Fruit fly (Drosophila melanogaster) whole organism, embryonic: Measurements from ENCODE around the gene NimC3.

Experiments used
- CG11560 ChIP-seq: fragments of 200-800 bp; sonication (Bioruptor generic); IDR thresholded peaks from 3 replicates; pipeline ENCODE4 v1.3.6; 2022; ENCODE audit warnings: missing biosample characterization, missing genetic modification characterization
- CG12155 ChIP-seq: fragments of 200-800 bp; sonication (Bioruptor generic); optimal IDR thresholded peaks from 3 replicates; lab custom pipeline; 2016; ENCODE audit warnings: missing biosample characterization, missing genetic modification characterization
- CG14050 ChIP-seq: fragments of 200-800 bp; sonication (Bioruptor generic); IDR thresholded peaks from 3 replicates; pipeline ENCODE4 v1.3.6; 2022; ENCODE audit warnings: missing biosample characterization, missing genetic modification characterization
- CG15696 ChIP-seq: fragments of 200-800 bp; sonication (Bioruptor generic); optimal IDR thresholded peaks from 2 replicates; lab custom pipeline; 2019; ENCODE audit warnings: missing biosample characterization, mild to moderate bottlenecking, missing genetic modification characterization, moderate library complexity
- CG17186 ChIP-seq: fragments of 200-800 bp; sonication (Bioruptor generic); optimal IDR thresholded peaks from 3 replicates; lab custom pipeline; 2017; ENCODE audit warnings: missing biosample characterization, missing genetic modification reagents, missing genetic modification characterization
- CG17328 ChIP-seq: fragments of 200-800 bp; sonication (Bioruptor generic); IDR thresholded peaks from 2 replicates; pipeline ENCODE4 v1.3.6; 2022; ENCODE audit warnings: missing biosample characterization, missing genetic modification characterization
- CG18262 ChIP-seq: fragments of 200-800 bp; optimal IDR thresholded peaks from 3 replicates; lab custom pipeline; 2019; ENCODE audit warnings: missing biosample characterization, mild to moderate bottlenecking, missing genetic modification characterization, moderate library complexity
- CG18599 ChIP-seq: fragments of 200-800 bp; sonication (Bioruptor generic); optimal IDR thresholded peaks from 3 replicates; lab custom pipeline; 2017; ENCODE audit warnings: missing biosample characterization, missing genetic modification characterization, mild to moderate bottlenecking, moderate library complexity, missing genetic modification reagents
- CG2889 ChIP-seq: fragments of 200-800 bp; sonication (Bioruptor generic); IDR thresholded peaks from 3 replicates; pipeline ENCODE4 v1.3.6; 2022; ENCODE audit warnings: missing biosample characterization, missing genetic modification characterization
- CG31365 ChIP-seq: fragments of 200-800 bp; sonication (Bioruptor generic); optimal IDR thresholded peaks from 2 replicates; lab custom pipeline; 2018; ENCODE audit warnings: missing biosample characterization, mild to moderate bottlenecking, missing genetic modification characterization
- CG4360 ChIP-seq: fragments of 200-800 bp; sonication (Bioruptor generic); IDR thresholded peaks from 2 replicates; pipeline ENCODE4 v1.3.6; 2022; ENCODE audit warnings: missing biosample characterization, missing genetic modification characterization
- CG5180 ChIP-seq: fragments of 200-800 bp; sonication (Bioruptor generic); optimal IDR thresholded peaks from 3 replicates; lab custom pipeline; 2017; ENCODE audit warnings: missing biosample characterization, missing genetic modification characterization, mild to moderate bottlenecking, moderate library complexity, missing genetic modification reagents
- CG6813 ChIP-seq: fragments of 200-800 bp; sonication (Bioruptor generic); optimal IDR thresholded peaks from 2 replicates; lab custom pipeline; 2017; ENCODE audit warnings: missing biosample characterization, missing genetic modification characterization, mild to moderate bottlenecking, moderate library complexity, missing genetic modification reagents
- CG7271 ChIP-seq: fragments of 200-800 bp; sonication (Bioruptor generic); optimal IDR thresholded peaks from 2 replicates; lab custom pipeline; 2018; ENCODE audit warnings: missing biosample characterization, mild to moderate bottlenecking, missing genetic modification characterization, moderate library complexity
- CG7372 ChIP-seq: fragments of 200-800 bp; sonication (Bioruptor generic); IDR thresholded peaks from 2 replicates; pipeline ENCODE4 v1.3.6; 2022; ENCODE audit warnings: missing biosample characterization, missing genetic modification characterization
- CG8281 ChIP-seq: fragments of 200-800 bp; sonication (Bioruptor generic); optimal IDR thresholded peaks from 2 replicates; lab custom pipeline; 2018; ENCODE audit warnings: missing biosample characterization, mild to moderate bottlenecking, missing genetic modification characterization, moderate library complexity
- D19B ChIP-seq: fragments of 200-800 bp; sonication (Bioruptor generic); optimal IDR thresholded peaks from 2 replicates; lab custom pipeline; 2017; ENCODE audit warnings: missing biosample characterization, mild to moderate bottlenecking, missing genetic modification characterization
- Elba2 ChIP-seq: fragments of 200-800 bp; sonication (Bioruptor generic); optimal IDR thresholded peaks from 3 replicates; lab custom pipeline; 2016; ENCODE audit warnings: missing biosample characterization, missing genetic modification characterization
- Fer2 ChIP-seq: fragments of 200-800 bp; sonication (Bioruptor generic); optimal IDR thresholded peaks from 2 replicates; lab custom pipeline; 2018; ENCODE audit warnings: missing biosample characterization, mild to moderate bottlenecking, missing genetic modification characterization, moderate library complexity
- GATAe ChIP-seq: fragments of 200-800 bp; sonication (Bioruptor generic); conservative IDR thresholded peaks from 2 replicates; pipeline ENCODE4 v1.3.6; 2022; ENCODE audit warnings: missing biosample characterization, missing genetic modification characterization
- Kr ChIP-seq: fragments of 200-800 bp; sonication (Bioruptor generic); optimal IDR thresholded peaks from 2 replicates; lab custom pipeline; 2017; ENCODE audit warnings: missing biosample characterization, mild to moderate bottlenecking, missing genetic modification characterization
- Mes4 ChIP-seq: fragments of 200-800 bp; sonication (Bioruptor generic); optimal IDR thresholded peaks from 2 replicates; lab custom pipeline; 2016; ENCODE audit warnings: missing biosample characterization, missing genetic modification characterization
- Oli ChIP-seq: fragments of 200-800 bp; sonication (Bioruptor generic); optimal IDR thresholded peaks from 2 replicates; lab custom pipeline; 2018; ENCODE audit warnings: missing biosample characterization, mild to moderate bottlenecking, missing genetic modification characterization, moderate library complexity
- Spps ChIP-seq: fragments of 200-800 bp; sonication (Bioruptor generic); optimal IDR thresholded peaks from 2 replicates; lab custom pipeline; 2018; ENCODE audit warnings: missing biosample characterization, mild to moderate bottlenecking, missing genetic modification characterization
- Sry-δ ChIP-seq: fragments of 200-800 bp; sonication (Bioruptor generic); optimal IDR thresholded peaks from 2 replicates; lab custom pipeline; 2016; ENCODE audit warnings: missing biosample characterization, missing genetic modification characterization
- Stat92E ChIP-seq, 3 experiments: fragments of >200 bp in 2 of 3; fragments of 200-800 bp in 1 of 3; sonication (Bioruptor generic) in 1 of 3; optimal IDR thresholded peaks; 2 replicates each; lab custom pipeline; 2017 to 2019; ENCODE audit warnings: missing biosample characterization in 3 of 3, missing genetic modification characterization in 3 of 3, mild to moderate bottlenecking in 1 of 3, moderate library complexity in 1 of 3
- Usf ChIP-seq: fragments of 200-800 bp; sonication (Bioruptor generic); optimal IDR thresholded peaks from 2 replicates; lab custom pipeline; 2017; ENCODE audit warnings: missing genotype, missing biosample characterization, missing genetic modification characterization
- ac ChIP-seq: fragments of 200-800 bp; sonication (Bioruptor generic); optimal IDR thresholded peaks from 3 replicates; lab custom pipeline; 2017; ENCODE audit warnings: missing biosample characterization, mild to moderate bottlenecking, missing genetic modification characterization
- az2 ChIP-seq: fragments of 200-800 bp; sonication (Bioruptor generic); optimal IDR thresholded peaks from 3 replicates; lab custom pipeline; 2016; ENCODE audit warnings: missing biosample characterization, missing genetic modification characterization
- chinmo ChIP-seq: fragments of 200-800 bp; sonication (Bioruptor generic); IDR thresholded peaks from 4 replicates; pipeline ENCODE4 v1.3.6; 2022; ENCODE audit warnings: missing biosample characterization, missing genetic modification characterization; ENCODE audit not compliant: partially characterized antibody
- chm ChIP-seq: fragments of 200-800 bp; sonication (Bioruptor generic); IDR thresholded peaks from 2 replicates; pipeline ENCODE4 v1.3.6; 2022; ENCODE audit warnings: missing biosample characterization, missing genetic modification characterization
- corto ChIP-seq: fragments of 200-800 bp; sonication (Bioruptor generic); optimal IDR thresholded peaks from 2 replicates; lab custom pipeline; 2016; ENCODE audit warnings: missing biosample characterization, mild to moderate bottlenecking, missing genetic modification characterization, moderate library complexity
- dmrt11E ChIP-seq: fragments of 200-800 bp; sonication (Bioruptor generic); optimal IDR thresholded peaks from 3 replicates; lab custom pipeline; 2018; ENCODE audit warnings: missing biosample characterization, mild to moderate bottlenecking, missing genetic modification characterization, moderate library complexity
- exex ChIP-seq: fragments of 200-800 bp; sonication (Bioruptor generic); optimal IDR thresholded peaks from 4 replicates; lab custom pipeline; 2018; ENCODE audit warnings: missing biosample characterization, mild to moderate bottlenecking, missing genetic modification characterization, moderate library complexity
- ftz-f1 ChIP-seq: fragments of 200-800 bp; sonication (Bioruptor generic); optimal IDR thresholded peaks from 2 replicates; lab custom pipeline; 2016; ENCODE audit warnings: missing biosample characterization, missing genetic modification characterization
- gfzf ChIP-seq: fragments of 200-800 bp; sonication (Bioruptor generic); optimal IDR thresholded peaks from 2 replicates; lab custom pipeline; 2016; ENCODE audit warnings: missing biosample characterization, mild to moderate bottlenecking, missing genetic modification characterization, moderate library complexity
- gsb ChIP-seq: fragments of 200-800 bp; sonication (Bioruptor generic); IDR thresholded peaks from 2 replicates; pipeline ENCODE4 v1.3.6; 2022; ENCODE audit warnings: missing biosample characterization, missing genetic modification characterization
- hbn ChIP-seq: fragments of 200-800 bp; sonication (Bioruptor generic); IDR thresholded peaks from 2 replicates; pipeline ENCODE4 v1.3.6; 2022; ENCODE audit warnings: missing biosample characterization, missing genetic modification characterization; ENCODE audit not compliant: partially characterized antibody
- jigr1 ChIP-seq: fragments of 200-800 bp; sonication (Bioruptor generic); IDR thresholded peaks from 3 replicates; pipeline ENCODE4 v1.3.6; 2022; ENCODE audit warnings: missing biosample characterization, missing genetic modification characterization
- mam ChIP-seq: fragments of 200-800 bp; sonication (Bioruptor generic); optimal IDR thresholded peaks from 3 replicates; lab custom pipeline; 2016; ENCODE audit warnings: missing biosample characterization, missing genetic modification characterization
- odd ChIP-seq: fragments of 200-800 bp; sonication (Bioruptor generic); optimal IDR thresholded peaks from 2 replicates; lab custom pipeline; 2017; ENCODE audit warnings: missing biosample characterization, mild to moderate bottlenecking, missing genetic modification characterization
- run ChIP-seq: fragments of 200-800 bp; sonication (Bioruptor generic); optimal IDR thresholded peaks from 3 replicates; lab custom pipeline; 2018; ENCODE audit warnings: missing biosample characterization, mild to moderate bottlenecking, missing genetic modification characterization
- salm ChIP-seq: fragments of 200-800 bp; sonication (Bioruptor generic); optimal IDR thresholded peaks from 2 replicates; lab custom pipeline; 2018; ENCODE audit warnings: missing biosample characterization, mild to moderate bottlenecking, missing genetic modification characterization
- tin ChIP-seq: fragments of 200-800 bp; sonication (Bioruptor generic); optimal IDR thresholded peaks from 3 replicates; lab custom pipeline; 2016; ENCODE audit warnings: missing biosample characterization, missing genetic modification characterization
- twi ChIP-seq: fragments of 200-800 bp; optimal IDR thresholded peaks from 2 replicates; lab custom pipeline; 2019; ENCODE audit warnings: missing biosample characterization, mild to moderate bottlenecking, missing genetic modification characterization, moderate library complexity
- tx ChIP-seq: fragments of 200-800 bp; sonication (Bioruptor generic); optimal IDR thresholded peaks from 2 replicates; lab custom pipeline; 2016; ENCODE audit warnings: missing biosample characterization, missing genetic modification characterization
- zf30C ChIP-seq: fragments of 200-800 bp; sonication (Bioruptor generic); optimal IDR thresholded peaks from 3 replicates; lab custom pipeline; 2018; ENCODE audit warnings: missing biosample characterization, mild to moderate bottlenecking, missing genetic modification characterization
- zfh1 ChIP-seq: fragments of 200-800 bp; sonication (Bioruptor generic); IDR thresholded peaks from 3 replicates; pipeline ENCODE4 v1.3.6; 2022; ENCODE audit warnings: missing biosample characterization, missing genetic modification characterization

The NimC3 gene

DNA sequence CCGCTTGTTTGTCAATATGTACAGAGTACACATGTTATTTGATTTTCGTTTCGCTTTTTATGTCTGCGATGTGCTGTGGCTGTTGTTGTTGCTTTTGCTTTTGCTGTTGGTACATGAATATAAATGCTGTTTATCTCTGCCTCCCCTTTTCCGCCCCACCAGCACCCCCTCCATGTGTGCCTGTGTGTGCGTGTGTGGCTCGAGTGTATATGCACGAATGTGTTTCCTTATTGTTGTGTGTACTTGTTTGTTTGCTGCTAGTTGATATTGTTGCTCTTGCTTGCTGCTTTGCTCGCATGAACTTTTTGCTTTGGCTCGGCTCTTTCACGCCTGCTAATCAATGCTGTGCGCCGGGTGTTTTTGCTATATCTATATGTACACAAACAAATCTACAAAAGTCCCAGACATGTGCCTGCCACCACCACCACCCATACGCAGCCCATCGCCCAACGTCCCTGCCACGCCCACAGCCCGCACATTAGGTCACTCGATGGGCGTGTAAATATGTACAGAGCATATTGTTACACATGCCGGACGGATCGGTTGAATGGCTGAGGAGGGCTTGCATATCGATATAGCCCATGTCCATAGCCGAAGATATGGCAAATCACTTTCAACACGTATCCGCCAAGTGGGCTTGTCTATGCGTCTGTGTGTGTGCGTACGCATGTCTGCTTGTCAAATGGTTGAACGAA is 4.2 kb upstream of the NimC3 start (continued):
- TF ChIP-seq D19B (GFP tag; lab: Kevin White, UChicago) (peak; percentile 93), CG11560 (tag; lab: Robert Waterston, UW) (peak; percentile 87), zf30C (GFP tag; lab: Kevin White, UChicago) (peak; percentile 71), CG4360 (GFP tag; lab: Robert Waterston, UW) (peak; percentile 98), hbn (GFP tag; lab: Robert Waterston, UW) (no peak), CG18262 (tag; lab: Kevin White, UChicago) (peak; percentile 97), CG7271 (tag; lab: Kevin White, UChicago) (peak; percentile 99), corto (GFP tag; lab: Kevin White, UChicago) (peak; percentile 3), Mes4 (GFP tag; lab: Kevin White, UChicago) (peak; percentile 100), Stat92E (GFP tag; optimal IDR thresholded peaks at IDR 0.05; lab: Kevin White, UChicago) (peak in 1 of 3 experiments; percentile 85), exex (peak; percentile 94), Spps (peak; percentile 99), twi (tag; lab: Kevin White, UChicago) (peak; percentile 99), Elba2 (GFP tag; lab: Kevin White, UChicago) (peak; percentile 0), chinmo (GFP tag; lab: Robert Waterston, UW) (peak; percentile 93; the same call in 2 of the 4 replicates), CG31365 (tag; lab: Kevin White, UChicago) (peak; percentile 96), jigr1 (GFP tag; lab: Robert Waterston, UW) (peak; percentile 76), CG15696 (peak; percentile 100), Kr (GFP tag; lab: Kevin White, UChicago) (peak; percentile 100), dmrt11E (tag; lab: Kevin White, UChicago) (peak; percentile 99), CG17186 (GFP tag; lab: Kevin White, UChicago) (peak; percentile 98), mam (GFP tag; lab: Kevin White, UChicago) (peak; percentile 98), run (tag; lab: Kevin White, UChicago) (peak; percentile 98), ac (peak; percentile 100), CG17328 (peak; percentile 98), Oli (peak; percentile 94), gfzf (GFP tag; lab: Kevin White, UChicago) (peak; percentile 50), chm (peak; percentile 100), tx (peak; percentile 97), salm (tag; lab: Kevin White, UChicago) (peak; percentile 99), CG5180 (GFP tag; lab: Kevin White, UChicago) (peak; percentile 96), CG14050 (GFP tag; lab: Robert Waterston, UW) (peak; percentile 97), odd (peak; percentile 100), CG12155 (GFP tag; lab: Kevin White, UChicago) (peak; percentile 94), CG7372 (peak; percentile 96), tin (GFP tag; lab: Kevin White, UChicago) (peak; percentile 95), CG2889 (GFP tag; lab: Robert Waterston, UW) (peak; percentile 95), CG18599 (peak; percentile 100), GATAe (GFP tag; lab: Robert Waterston, UW) (peak; percentile 97), Sry-δ (peak; percentile 84), Usf (GFP tag; lab: Kevin White, UChicago) (peak; percentile 97), gsb (peak; percentile 98), zfh1 (peak; percentile 99), ftz-f1 (peak; percentile 82), CG6813 (GFP tag; lab: Kevin White, UChicago) (peak; percentile 100), az2 (GFP tag; lab: Kevin White, UChicago) (peak; percentile 90), Fer2 (tag; lab: Kevin White, UChicago) (peak; percentile 99), CG8281 (tag; lab: Kevin White, UChicago) (peak; percentile 96)
